Worm (Caenorhabditis elegans) whole organism, late embryonic: Measurements from ENCODE around the gene flwr-1.

Experiments
- dmd-4 ChIP-seq: sonication (generic microtip); optimal IDR thresholded peaks from 2 replicates; lab custom pipeline; 2016; ENCODE audit warnings: borderline replicate concordance, missing genetic modification characterization, missing compliant biosample characterization
- elt-2 ChIP-seq: sonication (generic microtip); optimal IDR thresholded peaks from 2 replicates; lab custom pipeline; 2016; ENCODE audit warnings: missing genetic modification reagents, missing genetic modification characterization, missing compliant biosample characterization
- elt-4 ChIP-seq: sonication (generic microtip); optimal IDR thresholded peaks from 2 replicates; lab custom pipeline; 2016; ENCODE audit warnings: missing genetic modification characterization, missing compliant biosample characterization
- ets-4 ChIP-seq: sonication (generic microtip); optimal IDR thresholded peaks from 2 replicates; lab custom pipeline; 2016; ENCODE audit warnings: missing genetic modification characterization, missing compliant biosample characterization
- fkh-10 ChIP-seq: fragments of 150-350 bp; optimal IDR thresholded peaks from 2 replicates; lab custom pipeline; 2014; ENCODE audit warnings: missing biosample characterization, missing genetic modification reagents, missing genetic modification characterization
- nhr-11 ChIP-seq: fragments of 150-350 bp; optimal IDR thresholded peaks from 2 replicates; lab custom pipeline; 2014; ENCODE audit warnings: missing biosample characterization, missing genetic modification characterization

DNA sequence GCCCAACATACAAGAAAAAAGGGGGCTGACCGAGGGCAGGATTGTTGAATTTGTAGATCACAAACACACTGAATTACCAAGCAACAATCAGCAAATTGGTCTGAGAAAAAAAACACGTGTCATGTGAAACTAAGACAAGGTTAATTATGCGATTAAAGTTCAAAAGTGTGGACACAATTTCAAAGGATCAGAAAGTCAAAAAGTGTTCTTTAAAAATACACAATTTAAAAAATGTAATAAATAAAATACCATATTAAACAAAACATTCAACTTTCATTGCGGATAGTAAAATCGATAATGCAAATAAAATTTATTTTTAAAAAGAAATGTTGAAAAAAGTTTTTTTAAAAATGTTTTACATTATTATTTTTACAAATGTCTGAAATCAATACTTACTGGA is 29.0 kb upstream of the flwr-1 start, which contains the start of gene cutl-3:
- TF ChIP-seq elt-2 (tag; lab: Kevin White, UChicago) (no peak), dmd-4 (tag; lab: Kevin White, UChicago) (no peak), fkh-10 (no peak), nhr-11 (tag; lab: Kevin White, UChicago) (no peak), ets-4 (no peak), elt-4 (tag; lab: Kevin White, UChicago) (no peak)
